Worm (Caenorhabditis elegans): ENCODE data around the gene Y50D4A.4.
A peak's percentile ranks its signal among the peaks of the same experiment; 100 is the strongest.

Gene Y50D4A.4

ce11 chrV:1179279-1179678 is 16.6 kb downstream of the Y50D4A.4 start, which contains the start of gene F25A2.1:
TSS of gene F25A2.1 (plus strand) at chrV:1179579.
- no peak for TF ChIP-seq ceh-82 (tag; optimal IDR thresholded peaks at IDR 0.05)
- TF ChIP-seq unc-62 (GFP tag; optimal IDR thresholded peaks at IDR 0.05 in 1 of 2), result peak in 1 of 2 experiments; percentile 43
- no peak for TF ChIP-seq unc-62 (tag; optimal IDR thresholded peaks at IDR 0.05)
- peak; percentile 51 for TF ChIP-seq dmd-6 (GFP tag; IDR thresholded peaks at IDR 0.05)

ce11 chrV:1176277-1176839 is 19.6 kb downstream of the Y50D4A.4 start, which contains the start of gene T21H3.1:
TSS of gene T21H3.1 (plus strand) at chrV:1176724.
- TF ChIP-seq nhr-102 (tag; optimal IDR thresholded peaks at IDR 0.05) (no peak), hlh-11 (tag; optimal IDR thresholded peaks at IDR 0.05) (peak; percentile 49), nhr-10 (tag; optimal IDR thresholded peaks at IDR 0.05) (peak; percentile 13), cey-2 (tag; optimal IDR thresholded peaks at IDR 0.05; ENCODE audit: borderline replicate concordance, insufficient read depth) (no peak), dmd-6 (GFP tag; IDR thresholded peaks at IDR 0.05) (peak; percentile 72), vab-7 (GFP tag; IDR thresholded peaks at IDR 0.05) (no peak), ceh-62 (tag; optimal IDR thresholded peaks at IDR 0.05) (no peak), nhr-28 (tag; optimal IDR thresholded peaks at IDR 0.05) (peak; percentile 91), daf-16 (GFP tag; optimal IDR thresholded peaks at IDR 0.05) (no peak), daf-16 (tag; optimal IDR thresholded peaks at IDR 0.05) (peak; percentile 48), pqm-1 (tag; optimal IDR thresholded peaks at IDR 0.05) (peak; percentile 95), ztf-11 (tag; optimal IDR thresholded peaks at IDR 0.05) (no peak), ZK337.2 (GFP tag; IDR thresholded peaks at IDR 0.05) (no peak), lsy-2 (tag; optimal IDR thresholded peaks at IDR 0.05) (peak in 1 of 2 experiments; percentile 36), ama-1 (optimal IDR thresholded peaks at IDR 0.05) (no peak), dve-1 (tag; optimal IDR thresholded peaks at IDR 0.05; ENCODE audit: insufficient read depth) (peak; percentile 88), unc-39 (tag; optimal IDR thresholded peaks at IDR 0.05) (no peak), lin-1 (GFP tag; IDR thresholded peaks at IDR 0.05) (peak; percentile 63; the same call in 1 of the 2 replicates), duxl-1 (tag; optimal IDR thresholded peaks at IDR 0.05; ENCODE audit: poor library complexity) (no peak), unc-62 (GFP tag; optimal IDR thresholded peaks at IDR 0.05 in 1 of 2) (no peak), unc-62 (tag; optimal IDR thresholded peaks at IDR 0.05) (no peak), mes-2 (tag; optimal IDR thresholded peaks at IDR 0.05; ENCODE audit: poor library complexity, severe bottlenecking) (no peak), aha-1 (tag) (peak; percentile 6), php-3 (GFP tag; IDR thresholded peaks at IDR 0.05) (peak; percentile 62), hlh-30 (tag; optimal IDR thresholded peaks at IDR 0.05; ENCODE audit: insufficient read depth) (peak; percentile 54), hmg-1.1 (GFP tag; IDR thresholded peaks at IDR 0.05) (no peak), mep-1 (tag; optimal IDR thresholded peaks at IDR 0.05) (peak; percentile 13), lim-7 (GFP tag; IDR thresholded peaks at IDR 0.05) (no peak), unc-130 (GFP tag; optimal IDR thresholded peaks at IDR 0.05) (no peak), egl-43 (GFP tag; IDR thresholded peaks at IDR 0.05) (no peak), lin-38 (GFP tag; IDR thresholded peaks at IDR 0.05) (no peak), zfp-2 (tag; optimal IDR thresholded peaks at IDR 0.05) (no peak), nhr-76 (tag; optimal IDR thresholded peaks at IDR 0.05) (no peak), nhr-77 (tag; optimal IDR thresholded peaks at IDR 0.05) (peak; percentile 82), mdt-29 (GFP tag; IDR thresholded peaks at IDR 0.05) (no peak), tag-97 (GFP tag; IDR thresholded peaks at IDR 0.05) (no peak), egl-27 (tag; optimal IDR thresholded peaks at IDR 0.05) (no peak), nhr-42 (GFP tag; IDR thresholded peaks at IDR 0.05) (0 out of 2 replicates have a peak, but pooled peaks have one; percentile 34)

- TF ChIP-seq fkh-10 (GFP tag; optimal IDR thresholded peaks at IDR 0.05) (no peak), daf-8 (GFP tag; IDR thresholded peaks at IDR 0.05) (no peak), madf-9 (GFP tag; conservative IDR thresholded peaks at IDR 0.05) (no peak), nhr-28 (tag; optimal IDR thresholded peaks at IDR 0.05) (no peak), attf-4 (tag; optimal IDR thresholded peaks at IDR 0.05) (no peak), pqm-1 (tag; optimal IDR thresholded peaks at IDR 0.05) (no peak), F37D6.2 (tag; optimal IDR thresholded peaks at IDR 0.05) (no peak), nhr-77 (tag; optimal IDR thresholded peaks at IDR 0.05) (no peak), nhr-102 (tag; optimal IDR thresholded peaks at IDR 0.05) (no peak), F10B5.3 (tag; optimal IDR thresholded peaks at IDR 0.05) (no peak), vab-7 (GFP tag; IDR thresholded peaks at IDR 0.05) (no peak), gei-8 (GFP tag; optimal IDR thresholded peaks at IDR 0.05) (no peak), spr-3 (GFP tag; optimal IDR thresholded peaks at IDR 0.05) (no peak), Y105C5A.15 (GFP tag; IDR thresholded peaks at IDR 0.05) (no peak), set-16 (GFP tag; IDR thresholded peaks at IDR 0.05) (no peak), lin-38 (GFP tag; IDR thresholded peaks at IDR 0.05) (no peak), mes-2 (tag; optimal IDR thresholded peaks at IDR 0.05; ENCODE audit: poor library complexity, severe bottlenecking) (no peak)
Measured at ce11 chrV:1170591-1170990, 25.3 kb downstream of the Y50D4A.4 start.

Data from whole organism, L4 larva.